Fruit fly (Drosophila melanogaster): ENCODE measurements around the gene CG34174.
A peak's percentile ranks its signal among the peaks of the same experiment; 100 is the strongest.

CG34174 gene

DNA sequence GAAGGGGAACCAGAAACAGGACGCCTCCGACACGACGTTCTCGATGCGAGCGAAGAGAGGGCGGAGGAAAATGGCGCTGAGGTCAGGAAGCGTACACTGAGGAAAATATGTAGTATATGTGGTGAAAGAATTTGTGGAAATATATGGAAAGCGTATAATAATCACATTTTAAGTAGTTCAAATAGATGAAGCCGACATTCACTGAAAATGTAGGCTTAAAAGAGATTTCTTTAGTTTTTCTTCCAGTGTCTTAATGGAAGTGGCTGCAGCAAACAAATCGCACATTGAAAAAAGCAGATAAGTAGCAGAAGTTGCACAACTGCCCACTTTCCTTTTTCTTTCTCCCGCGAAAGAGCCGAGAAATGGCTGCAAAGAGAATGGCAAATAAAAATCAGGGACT lies 35.5 kb downstream of the CG34174 start (continued):
- TF ChIP-seq Sin3A (optimal IDR thresholded peaks at IDR 0.05) = no peak
- no peak for TF ChIP-seq Fer2 (tag; optimal IDR thresholded peaks at IDR 0.05)
- no peak for TF ChIP-seq CG3065 (GFP tag; optimal IDR thresholded peaks at IDR 0.05)
- no peak for TF ChIP-seq bigmax (GFP tag; optimal IDR thresholded peaks at IDR 0.05)
- TF ChIP-seq HLH3B (GFP tag; IDR thresholded peaks at IDR 0.05) = no peak
- no peak for TF ChIP-seq lola (GFP tag; optimal IDR thresholded peaks at IDR 0.05)
- peak; percentile 93 for TF ChIP-seq Ets65A (GFP tag)
- TF ChIP-seq dimm (GFP tag; IDR thresholded peaks at IDR 0.05) = no peak
- no peak for TF ChIP-seq CG15514 (GFP tag; optimal IDR thresholded peaks at IDR 0.05)
- 0 out of 2 replicates have a peak, but pooled peaks have one; percentile 27 for TF ChIP-seq CG6689 (GFP tag; IDR thresholded peaks at IDR 0.05)
- TF ChIP-seq fd102C (GFP tag; optimal IDR thresholded peaks at IDR 0.05) = no peak
- TF ChIP-seq CG10959 (GFP tag; IDR thresholded peaks at IDR 0.05) = no peak
- 0 out of 3 replicates have a peak, but pooled peaks have one; percentile 7 for TF ChIP-seq gce (GFP tag; IDR thresholded peaks at IDR 0.05)
- TF ChIP-seq CG17328 (GFP tag; IDR thresholded peaks at IDR 0.05) = 0 out of 2 replicates have a peak, but pooled peaks have one; percentile 39
- TF ChIP-seq Hr78 (GFP tag; optimal IDR thresholded peaks at IDR 0.05) = no peak
- TF ChIP-seq CG1603 (tag; optimal IDR thresholded peaks at IDR 0.05) = peak; percentile 16
- TF ChIP-seq Abd-B (GFP tag; optimal IDR thresholded peaks at IDR 0.05) = no peak
- TF ChIP-seq Hmr (GFP tag; optimal IDR thresholded peaks at IDR 0.05) = peak; percentile 7
- no peak for TF ChIP-seq CG2875 (GFP tag; optimal IDR thresholded peaks at IDR 0.05)
- peak; percentile 27; the same call in 1 of the 2 replicates for TF ChIP-seq slbo (GFP tag; IDR thresholded peaks at IDR 0.05)
- no peak for TF ChIP-seq CG13296 (GFP tag; optimal IDR thresholded peaks at IDR 0.05)
- TF ChIP-seq Sox102F (GFP tag; optimal IDR thresholded peaks at IDR 0.05) = peak; percentile 26
- TF ChIP-seq Bdp1 (GFP tag; optimal IDR thresholded peaks at IDR 0.05) = no peak
- no peak for TF ChIP-seq CG3407 (GFP tag; optimal IDR thresholded peaks at IDR 0.05)
- TF ChIP-seq CG18619 (GFP tag; optimal IDR thresholded peaks at IDR 0.05) = no peak
- no peak for TF ChIP-seq Atf6 (GFP tag; IDR thresholded peaks at IDR 0.05)
- TF ChIP-seq MESR4 (GFP tag; optimal IDR thresholded peaks at IDR 0.05) = no peak
- TF ChIP-seq fru (optimal IDR thresholded peaks at IDR 0.05) = no peak
- TF ChIP-seq CG10565 (GFP tag; optimal IDR thresholded peaks at IDR 0.05) = no peak
- no peak for TF ChIP-seq Pdp1 (GFP tag; optimal IDR thresholded peaks at IDR 0.05)
- no peak for TF ChIP-seq CG15479 (GFP tag; optimal IDR thresholded peaks at IDR 0.05)
- TF ChIP-seq Aef1 (GFP tag; IDR thresholded peaks at IDR 0.05) = no peak
- no peak for TF ChIP-seq prd (optimal IDR thresholded peaks at IDR 0.05)
- TF ChIP-seq prd (GFP tag; IDR thresholded peaks at IDR 0.05) = peak; percentile 65; the same call in 2 of the 3 replicates
- TF ChIP-seq TFAM (GFP tag; optimal IDR thresholded peaks at IDR 0.05) = no peak
- TF ChIP-seq CG32532 (GFP tag; IDR thresholded peaks at IDR 0.05) = no peak
- TF ChIP-seq chn (GFP tag; optimal IDR thresholded peaks at IDR 0.05) = no peak
- no peak for TF ChIP-seq Bgb (GFP tag; IDR thresholded peaks at IDR 0.05; ENCODE audit: partially characterized antibody)
- no peak for TF ChIP-seq kah (GFP tag; optimal IDR thresholded peaks at IDR 0.05)
- no peak for TF ChIP-seq tgo (GFP tag; IDR thresholded peaks at IDR 0.05)
- TF ChIP-seq sens (GFP tag) = peak; percentile 70
- no peak for TF ChIP-seq ham (GFP tag; IDR thresholded peaks at IDR 0.05)
- no peak for TF ChIP-seq Lim3 (GFP tag; IDR thresholded peaks at IDR 0.05)
- TF ChIP-seq Nf-YA (GFP tag; IDR thresholded peaks at IDR 0.05) = no peak
- 0 out of 2 replicates have a peak, but pooled peaks have one; percentile 9 for TF ChIP-seq ttk (GFP tag; IDR thresholded peaks at IDR 0.05)

All from whole organism, embryonic.